Worm (Caenorhabditis elegans) whole organism, late embryonic: ENCODE data around the gene aff-1.

ENCODE experiments used
- C38D4.7 ChIP-seq: fragments of 200-800 bp; sonication (Bioruptor generic); optimal IDR thresholded peaks from 2 replicates; lab custom pipeline; 2018; ENCODE audit warnings: mild to moderate bottlenecking, missing genetic modification characterization, moderate library complexity, missing compliant biosample characterization
- F13H6.1 ChIP-seq: sonication (generic microtip); optimal IDR thresholded peaks from 2 replicates; lab custom pipeline; 2016; ENCODE audit warnings: missing genetic modification characterization, missing compliant biosample characterization
- K02D7.2 ChIP-seq: sonication (generic microtip); optimal IDR thresholded peaks from 2 replicates; lab custom pipeline; 2017; ENCODE audit warnings: mild to moderate bottlenecking, missing genetic modification characterization, missing compliant biosample characterization
- K09A11.1 ChIP-seq: sonication (generic microtip); optimal IDR thresholded peaks from 2 replicates; lab custom pipeline; 2017; ENCODE audit warnings: antibody characterized with exemption, mild to moderate bottlenecking, missing genetic modification characterization, missing compliant biosample characterization; ENCODE audit not compliant: insufficient read depth
- T23F11.4 ChIP-seq: fragments of 200-800 bp; sonication (Bioruptor generic); optimal IDR thresholded peaks from 2 replicates; lab custom pipeline; 2018; ENCODE audit warnings: mild to moderate bottlenecking, missing genetic modification characterization, missing compliant biosample characterization
- Y22D7AL.16 ChIP-seq: sonication (generic microtip); optimal IDR thresholded peaks from 2 replicates; lab custom pipeline; 2016; ENCODE audit warnings: missing genetic modification characterization, missing compliant biosample characterization
- ahr-1 ChIP-seq: sonication (generic microtip); optimal IDR thresholded peaks from 2 replicates; lab custom pipeline; 2016; ENCODE audit warnings: missing genetic modification characterization, missing compliant biosample characterization
- ceh-14 ChIP-seq: sonication (generic microtip); optimal IDR thresholded peaks from 2 replicates; lab custom pipeline; 2016; ENCODE audit warnings: missing genotype, missing genetic modification characterization, missing compliant biosample characterization
- ceh-18 ChIP-seq: sonication (generic microtip); optimal IDR thresholded peaks from 2 replicates; lab custom pipeline; 2016; ENCODE audit warnings: missing genetic modification characterization, missing compliant biosample characterization
- ceh-24 ChIP-seq: sonication (generic microtip); optimal IDR thresholded peaks from 2 replicates; lab custom pipeline; 2016; ENCODE audit warnings: mild to moderate bottlenecking, missing genetic modification characterization, missing compliant biosample characterization
- ceh-31 ChIP-seq: sonication (generic microtip); optimal IDR thresholded peaks from 2 replicates; lab custom pipeline; 2016; ENCODE audit warnings: missing genetic modification characterization, missing compliant biosample characterization
- ceh-34 ChIP-seq: sonication (generic microtip); optimal IDR thresholded peaks from 2 replicates; lab custom pipeline; 2016; ENCODE audit warnings: mild to moderate bottlenecking, missing genetic modification characterization, missing compliant biosample characterization
- ceh-45 ChIP-seq: fragments of 200-800 bp; sonication (Bioruptor generic); IDR thresholded peaks from 2 replicates; pipeline ENCODE4 v1.3.6; 2022; ENCODE audit warnings: missing genetic modification reagents, missing genetic modification characterization, missing compliant biosample characterization
- ceh-48 ChIP-seq: sonication (generic microtip); optimal IDR thresholded peaks from 2 replicates; lab custom pipeline; 2016; ENCODE audit warnings: missing genetic modification characterization, inconsistent platforms, missing compliant biosample characterization
- che-1 ChIP-seq: sonication (generic microtip); optimal IDR thresholded peaks from 2 replicates; lab custom pipeline; 2016; ENCODE audit warnings: mild to moderate bottlenecking, missing genetic modification characterization, missing compliant biosample characterization
- elt-2 ChIP-seq: sonication (generic microtip); optimal IDR thresholded peaks from 2 replicates; lab custom pipeline; 2016; ENCODE audit warnings: missing genetic modification reagents, missing genetic modification characterization, missing compliant biosample characterization
- elt-4 ChIP-seq: sonication (generic microtip); optimal IDR thresholded peaks from 2 replicates; lab custom pipeline; 2016; ENCODE audit warnings: missing genetic modification characterization, missing compliant biosample characterization
- fkh-10 ChIP-seq: fragments of 150-350 bp; optimal IDR thresholded peaks from 2 replicates; lab custom pipeline; 2014; ENCODE audit warnings: missing biosample characterization, missing genetic modification reagents, missing genetic modification characterization
- fkh-6 ChIP-seq: sonication (generic microtip); optimal IDR thresholded peaks from 2 replicates; lab custom pipeline; 2016; ENCODE audit warnings: missing genetic modification characterization, missing compliant biosample characterization
- gmeb-2 ChIP-seq: sonication (generic microtip); optimal IDR thresholded peaks from 2 replicates; lab custom pipeline; 2016; ENCODE audit warnings: missing genetic modification characterization, inconsistent platforms, missing compliant biosample characterization
- hlh-15 ChIP-seq: sonication (generic microtip); optimal IDR thresholded peaks from 2 replicates; lab custom pipeline; 2016; ENCODE audit warnings: missing genetic modification characterization, missing compliant biosample characterization
- hlh-6 ChIP-seq: sonication (generic microtip); optimal IDR thresholded peaks from 2 replicates; lab custom pipeline; 2016; ENCODE audit warnings: missing genotype, missing genetic modification characterization, missing compliant biosample characterization
- madf-2 ChIP-seq: sonication (generic microtip); optimal IDR thresholded peaks from 2 replicates; lab custom pipeline; 2017; ENCODE audit warnings: missing genetic modification characterization, missing compliant biosample characterization
- mec-3 ChIP-seq: sonication (generic microtip); optimal IDR thresholded peaks from 2 replicates; lab custom pipeline; 2016; ENCODE audit warnings: borderline replicate concordance, missing genetic modification characterization, missing compliant biosample characterization
- nhr-11 ChIP-seq: fragments of 150-350 bp; optimal IDR thresholded peaks from 2 replicates; lab custom pipeline; 2014; ENCODE audit warnings: missing biosample characterization, missing genetic modification characterization
- nhr-232 ChIP-seq: sonication (generic microtip); optimal IDR thresholded peaks from 2 replicates; lab custom pipeline; 2016; ENCODE audit warnings: missing genetic modification characterization, missing compliant biosample characterization
- npax-4 ChIP-seq: sonication (generic microtip); optimal IDR thresholded peaks from 2 replicates; lab custom pipeline; 2016; ENCODE audit warnings: missing genetic modification characterization, missing compliant biosample characterization
- pat-9 ChIP-seq: fragments of 200-800 bp; sonication (Bioruptor generic); optimal IDR thresholded peaks from 2 replicates; lab custom pipeline; 2018; ENCODE audit warnings: mild to moderate bottlenecking, missing genetic modification characterization, moderate library complexity, missing compliant biosample characterization
- pax-1 ChIP-seq: fragments of 150-350 bp; optimal IDR thresholded peaks from 2 replicates; lab custom pipeline; 2014; ENCODE audit warnings: missing biosample characterization, missing genetic modification characterization
- pha-2 ChIP-seq: sonication (generic microtip); optimal IDR thresholded peaks from 2 replicates; lab custom pipeline; 2017; ENCODE audit warnings: mild to moderate bottlenecking, missing genetic modification characterization, missing compliant biosample characterization
- ref-2 ChIP-seq: sonication (generic microtip); optimal IDR thresholded peaks from 2 replicates; lab custom pipeline; 2016; ENCODE audit warnings: missing genetic modification characterization, missing compliant biosample characterization
- sdc-2 ChIP-seq: sonication (generic microtip); optimal IDR thresholded peaks from 2 replicates; lab custom pipeline; 2016; ENCODE audit warnings: missing genotype, missing genetic modification characterization, missing compliant biosample characterization
- sox-4 ChIP-seq: sonication (generic microtip); optimal IDR thresholded peaks from 2 replicates; lab custom pipeline; 2017; ENCODE audit warnings: mild to moderate bottlenecking, missing genetic modification characterization, inconsistent platforms, missing compliant biosample characterization
- tbx-7 ChIP-seq: sonication (generic microtip); optimal IDR thresholded peaks from 2 replicates; lab custom pipeline; 2016; ENCODE audit warnings: missing genotype, missing genetic modification characterization, missing compliant biosample characterization
- ttx-3 ChIP-seq: sonication (generic microtip); optimal IDR thresholded peaks from 2 replicates; lab custom pipeline; 2016; ENCODE audit warnings: missing genetic modification reagents, missing genetic modification characterization, missing compliant biosample characterization
- unc-3 ChIP-seq, 2 experiments: fragments of 200-800 bp in 1 of 2; sonication (Bioruptor generic) in 1 of 2; sonication (generic microtip) in 1 of 2; conservative IDR thresholded peaks in 1 of 2; optimal IDR thresholded peaks in 1 of 2; 2 replicates each; pipeline versions ENCODE4 v1.3.6 to Lab custom; 2016 to 2022; ENCODE audit warnings: missing compliant biosample characterization in 2 of 2, missing genetic modification characterization in 2 of 2, missing genetic modification reagents in 1 of 2
- unc-42 ChIP-seq: sonication (generic microtip); optimal IDR thresholded peaks from 2 replicates; lab custom pipeline; 2016; ENCODE audit warnings: missing genotype, missing genetic modification characterization, missing compliant biosample characterization
- unc-55 ChIP-seq: sonication (generic microtip); optimal IDR thresholded peaks from 2 replicates; lab custom pipeline; 2017; ENCODE audit warnings: missing biosample characterization, missing genetic modification reagents, missing genetic modification characterization
- unc-86 ChIP-seq: sonication (generic microtip); optimal IDR thresholded peaks from 2 replicates; lab custom pipeline; 2016; ENCODE audit warnings: missing genetic modification characterization, missing compliant biosample characterization
- ztf-16 ChIP-seq: sonication (generic microtip); optimal IDR thresholded peaks from 2 replicates; lab custom pipeline; 2017; ENCODE audit warnings: missing genetic modification characterization, missing compliant biosample characterization

Gene aff-1

ce11 chrII:6876957-6877356 is 13.4 kb upstream of the aff-1 start, which contains the start of gene slc-36.5:
slc-36.5 (minus strand) TSS chrII:6877057.
- TF ChIP-seq elt-4, result no peak
- no peak for TF ChIP-seq ahr-1 (tag; lab: Kevin White, UChicago)
- TF ChIP-seq unc-55 (GFP tag; lab: Kevin White, UChicago), result no peak
- TF ChIP-seq Y22D7AL.16 (tag; lab: Kevin White, UChicago), result no peak
- no peak for TF ChIP-seq fkh-6 (tag; lab: Kevin White, UChicago)
- TF ChIP-seq ceh-45, result no peak
- TF ChIP-seq nhr-232 (tag; lab: Kevin White, UChicago), result no peak
- TF ChIP-seq hlh-6 (tag; lab: Kevin White, UChicago), result no peak
- no peak for TF ChIP-seq unc-42 (tag; lab: Kevin White, UChicago)
- no peak for TF ChIP-seq gmeb-2
- no peak for TF ChIP-seq ceh-48
- no peak for TF ChIP-seq che-1 (tag; lab: Kevin White, UChicago)
- TF ChIP-seq T23F11.4 (GFP tag; lab: Kevin White, UChicago), result no peak
- TF ChIP-seq mec-3 (tag; lab: Kevin White, UChicago), result no peak
- no peak for TF ChIP-seq K09A11.1 (tag; lab: Kevin White, UChicago)
- TF ChIP-seq hlh-15 (tag; lab: Kevin White, UChicago), result no peak
- no peak for TF ChIP-seq tbx-7 (tag; lab: Kevin White, UChicago)

- TF ChIP-seq hlh-6 (tag; lab: Kevin White, UChicago) (no peak), ceh-34 (tag; lab: Kevin White, UChicago) (no peak), K02D7.2 (tag; lab: Kevin White, UChicago) (no peak), mec-3 (tag; lab: Kevin White, UChicago) (no peak)
These were observed 8.9 kb upstream of the aff-1 start, which contains the start of gene C44B7.5 for ce11 chrII:6872493-6872892. C44B7.5 (minus strand) TSS chrII:6872593.

ce11 chrII:6870803-6871202 is 7.3 kb upstream of the aff-1 start, which contains the start of gene clhm-1:
clhm-1 (minus strand) TSS chrII:6871009.
- TF ChIP-seq ref-2 (tag; lab: Kevin White, UChicago), result no peak
- no peak for TF ChIP-seq ceh-18 (tag; lab: Kevin White, UChicago)
- TF ChIP-seq pha-2 (tag; lab: Kevin White, UChicago), result no peak
- TF ChIP-seq ceh-24, result no peak
- no peak for TF ChIP-seq ceh-45
- TF ChIP-seq unc-55 (GFP tag; lab: Kevin White, UChicago), result no peak
- TF ChIP-seq nhr-11 (tag; lab: Kevin White, UChicago), result no peak
- TF ChIP-seq mec-3 (tag; lab: Kevin White, UChicago), result no peak
- TF ChIP-seq tbx-7 (tag; lab: Kevin White, UChicago), result no peak
- TF ChIP-seq gmeb-2, result no peak
- no peak for TF ChIP-seq C38D4.7
- TF ChIP-seq elt-2 (tag; lab: Kevin White, UChicago), result no peak
- TF ChIP-seq fkh-10 (GFP tag; lab: Kevin White, UChicago), result no peak

ce11 chrII:6860043-6860442 is 3.5 kb downstream of the aff-1 start:
- TF ChIP-seq ceh-31 (tag; lab: Kevin White, UChicago), result no peak
- no peak for TF ChIP-seq Y22D7AL.16 (tag; lab: Kevin White, UChicago)
- TF ChIP-seq ref-2 (tag; lab: Kevin White, UChicago), result no peak
- no peak for TF ChIP-seq unc-42 (tag; lab: Kevin White, UChicago)
- no peak for TF ChIP-seq unc-3 (GFP tag; conservative IDR thresholded peaks at IDR 0.05; lab: Robert Waterston, UW)
- no peak for TF ChIP-seq unc-3 (tag; optimal IDR thresholded peaks at IDR 0.05; lab: Kevin White, UChicago)
- TF ChIP-seq ceh-14 (tag; lab: Kevin White, UChicago), result no peak
- no peak for TF ChIP-seq F13H6.1 (tag; lab: Kevin White, UChicago)
- TF ChIP-seq hlh-6 (tag; lab: Kevin White, UChicago), result no peak
- TF ChIP-seq ceh-18 (tag; lab: Kevin White, UChicago), result no peak
- no peak for TF ChIP-seq ceh-34 (tag; lab: Kevin White, UChicago)
- TF ChIP-seq sox-4 (tag; lab: Kevin White, UChicago), result no peak

ce11 chrII:6858835-6859234 is 4.7 kb downstream of the aff-1 start:
- TF ChIP-seq unc-86 (tag; lab: Kevin White, UChicago) (peak; percentile 21), unc-55 (GFP tag; lab: Kevin White, UChicago) (peak; percentile 63), pax-1 (no peak), ceh-31 (tag; lab: Kevin White, UChicago) (peak; percentile 82), sdc-2 (tag; lab: Kevin White, UChicago) (no peak), nhr-11 (tag; lab: Kevin White, UChicago) (no peak), npax-4 (tag; lab: Kevin White, UChicago) (no peak), hlh-6 (tag; lab: Kevin White, UChicago) (peak; percentile 17), tbx-7 (tag; lab: Kevin White, UChicago) (no peak), Y22D7AL.16 (tag; lab: Kevin White, UChicago) (no peak), madf-2 (tag; lab: Kevin White, UChicago) (no peak), unc-3 (GFP tag; conservative IDR thresholded peaks at IDR 0.05; lab: Robert Waterston, UW) (no peak), unc-3 (tag; optimal IDR thresholded peaks at IDR 0.05; lab: Kevin White, UChicago) (peak; percentile 27), ceh-18 (tag; lab: Kevin White, UChicago) (peak; percentile 57), T23F11.4 (GFP tag; lab: Kevin White, UChicago) (no peak), ceh-45 (no peak), che-1 (tag; lab: Kevin White, UChicago) (peak; percentile 23), elt-4 (no peak), sox-4 (tag; lab: Kevin White, UChicago) (no peak), ahr-1 (tag; lab: Kevin White, UChicago) (no peak), ttx-3 (no peak), pat-9 (tag; lab: Kevin White, UChicago) (no peak), ztf-16 (tag; lab: Kevin White, UChicago) (no peak)
